Fruit fly (Drosophila melanogaster) whole organism, embryonic: ENCODE data around the gene Iru.
A peak's percentile ranks its signal among the peaks of the same experiment; 100 is the strongest.

Experiments
- Atf6 ChIP-seq: fragments of 200-800 bp; sonication (Bioruptor generic); IDR thresholded peaks from 2 replicates; pipeline ENCODE4 v1.3.6; 2022; ENCODE audit warnings: missing biosample characterization, missing genetic modification characterization
- Bdp1 ChIP-seq: fragments of 200-800 bp; sonication (Bioruptor generic); optimal IDR thresholded peaks from 3 replicates; lab custom pipeline; 2016; ENCODE audit warnings: missing biosample characterization, missing genetic modification characterization
- CG10431 ChIP-seq: fragments of 200-800 bp; sonication (Bioruptor generic); optimal IDR thresholded peaks from 3 replicates; lab custom pipeline; 2018; ENCODE audit warnings: missing biosample characterization, mild to moderate bottlenecking, missing genetic modification characterization
- CG10462 ChIP-seq: fragments of 200-800 bp; sonication (Bioruptor generic); optimal IDR thresholded peaks from 2 replicates; lab custom pipeline; 2016; ENCODE audit warnings: missing biosample characterization, missing genetic modification characterization
- CG10565 ChIP-seq: fragments of 200-800 bp; sonication (Bioruptor generic); optimal IDR thresholded peaks from 3 replicates; lab custom pipeline; 2016; ENCODE audit warnings: missing biosample characterization, mild to moderate bottlenecking, missing genetic modification characterization
- CG10654 ChIP-seq: fragments of 200-800 bp; sonication (Bioruptor generic); optimal IDR thresholded peaks from 2 replicates; lab custom pipeline; 2016; ENCODE audit warnings: missing biosample characterization, missing genetic modification characterization
- CG1233 ChIP-seq: fragments of 200-800 bp; sonication (Bioruptor generic); optimal IDR thresholded peaks from 4 replicates; lab custom pipeline; 2018; ENCODE audit warnings: missing biosample characterization, mild to moderate bottlenecking, missing genetic modification characterization
- CG15073 ChIP-seq: fragments of 200-800 bp; sonication (Bioruptor generic); optimal IDR thresholded peaks from 2 replicates; lab custom pipeline; 2016; ENCODE audit warnings: missing biosample characterization, missing genetic modification characterization
- CG15269 ChIP-seq: fragments of 200-800 bp; sonication (Bioruptor generic); optimal IDR thresholded peaks from 2 replicates; lab custom pipeline; 2018; ENCODE audit warnings: missing biosample characterization, mild to moderate bottlenecking, missing genetic modification characterization, moderate library complexity
- CG1529 ChIP-seq: fragments of 200-800 bp; sonication (Bioruptor generic); optimal IDR thresholded peaks from 3 replicates; lab custom pipeline; 2018; ENCODE audit warnings: missing biosample characterization, missing genetic modification characterization
- CG2120 ChIP-seq: fragments of 200-800 bp; sonication (Bioruptor generic); optimal IDR thresholded peaks from 3 replicates; lab custom pipeline; 2016; ENCODE audit warnings: missing biosample characterization, missing genetic modification characterization
- CG2199 ChIP-seq: fragments of 200-800 bp; sonication (Bioruptor generic); IDR thresholded peaks from 3 replicates; pipeline ENCODE4 v1.3.6; 2022; ENCODE audit warnings: missing biosample characterization, missing genetic modification characterization
- CG30020 ChIP-seq: fragments of 200-800 bp; optimal IDR thresholded peaks from 2 replicates; lab custom pipeline; 2019; ENCODE audit warnings: missing biosample characterization, mild to moderate bottlenecking, missing genetic modification characterization, moderate library complexity
- CG33213 ChIP-seq: fragments of 200-800 bp; sonication (Bioruptor generic); optimal IDR thresholded peaks from 3 replicates; lab custom pipeline; 2016; ENCODE audit warnings: missing biosample characterization, missing genetic modification characterization
- CG3407 ChIP-seq: fragments of 200-800 bp; sonication (Bioruptor generic); optimal IDR thresholded peaks from 2 replicates; lab custom pipeline; 2018; ENCODE audit warnings: missing biosample characterization, mild to moderate bottlenecking, missing genetic modification characterization
- CG34224 ChIP-seq: fragments of 200-800 bp; sonication (Bioruptor generic); IDR thresholded peaks from 3 replicates; pipeline ENCODE4 v1.3.6; 2022; ENCODE audit warnings: missing biosample characterization, missing genetic modification characterization; ENCODE audit not compliant: partially characterized antibody
- CG4360 ChIP-seq: fragments of 200-800 bp; sonication (Bioruptor generic); IDR thresholded peaks from 2 replicates; pipeline ENCODE4 v1.3.6; 2022; ENCODE audit warnings: missing biosample characterization, missing genetic modification characterization
- CG6791 ChIP-seq: fragments of 200-800 bp; sonication (Bioruptor generic); IDR thresholded peaks from 3 replicates; pipeline ENCODE4 v1.3.6; 2022; ENCODE audit warnings: missing biosample characterization, missing genetic modification characterization; ENCODE audit not compliant: partially characterized antibody
- CG7786 ChIP-seq: fragments of 200-800 bp; sonication (Bioruptor generic); optimal IDR thresholded peaks from 2 replicates; lab custom pipeline; 2016; ENCODE audit warnings: missing biosample characterization, missing genetic modification characterization
- CG8359 ChIP-seq: fragments of 200-800 bp; sonication (Bioruptor generic); optimal IDR thresholded peaks from 2 replicates; lab custom pipeline; 2017; ENCODE audit warnings: missing biosample characterization, mild to moderate bottlenecking, missing genetic modification characterization, borderline replicate concordance
- CG9437 ChIP-seq: fragments of 200-800 bp; sonication (Bioruptor generic); optimal IDR thresholded peaks from 2 replicates; lab custom pipeline; 2018; ENCODE audit warnings: missing biosample characterization, mild to moderate bottlenecking, missing genetic modification characterization
- CG9817 ChIP-seq: fragments of 200-800 bp; sonication (Bioruptor generic); optimal IDR thresholded peaks from 2 replicates; lab custom pipeline; 2018; ENCODE audit warnings: missing biosample characterization, mild to moderate bottlenecking, missing genetic modification characterization, moderate library complexity
- CoRest ChIP-seq: fragments of 200-800 bp; sonication (Bioruptor generic); optimal IDR thresholded peaks from 3 replicates; lab custom pipeline; 2018; ENCODE audit warnings: missing biosample characterization, mild to moderate bottlenecking, missing genetic modification characterization, moderate library complexity
- Dbx ChIP-seq: fragments of 200-800 bp; sonication (Bioruptor generic); IDR thresholded peaks from 3 replicates; pipeline ENCODE4 v1.3.6; 2022; ENCODE audit warnings: missing biosample characterization, missing genetic modification characterization
- Eip74EF ChIP-seq, 2 experiments: fragments of 200-800 bp in 1 of 2; fragments of >200 bp in 1 of 2; sonication (Bioruptor generic) in 1 of 2; optimal IDR thresholded peaks; 2 replicates each; lab custom pipeline; 2017 to 2019; ENCODE audit warnings: missing biosample characterization in 2 of 2, missing genetic modification characterization in 2 of 2, mild to moderate bottlenecking in 1 of 2, moderate library complexity in 1 of 2
- Fer1 ChIP-seq: fragments of 200-800 bp; sonication (Bioruptor generic); optimal IDR thresholded peaks from 2 replicates; lab custom pipeline; 2017; ENCODE audit warnings: missing biosample characterization, mild to moderate bottlenecking, missing genetic modification characterization
- Hmx ChIP-seq: fragments of 200-800 bp; sonication (Bioruptor generic); optimal IDR thresholded peaks from 2 replicates; lab custom pipeline; 2016; ENCODE audit warnings: missing biosample characterization, missing genetic modification characterization
- Hr39 ChIP-seq: fragments of >200 bp; optimal IDR thresholded peaks from 2 replicates; lab custom pipeline; 2017
- MESR4 ChIP-seq: fragments of 200-800 bp; sonication (Bioruptor generic); optimal IDR thresholded peaks from 2 replicates; lab custom pipeline; 2018; ENCODE audit warnings: missing biosample characterization, mild to moderate bottlenecking, missing genetic modification characterization, moderate library complexity
- NfI ChIP-seq: fragments of 200-800 bp; sonication (Bioruptor generic); optimal IDR thresholded peaks from 3 replicates; lab custom pipeline; 2018; ENCODE audit warnings: missing biosample characterization, mild to moderate bottlenecking, missing genetic modification characterization, moderate library complexity
- az2 ChIP-seq: fragments of 200-800 bp; sonication (Bioruptor generic); optimal IDR thresholded peaks from 3 replicates; lab custom pipeline; 2016; ENCODE audit warnings: missing biosample characterization, missing genetic modification characterization
- bbx ChIP-seq: fragments of 200-800 bp; sonication (Bioruptor generic); IDR thresholded peaks from 2 replicates; pipeline ENCODE4 v1.3.6; 2022; ENCODE audit warnings: missing biosample characterization, missing genetic modification characterization; ENCODE audit not compliant: partially characterized antibody
- crol ChIP-seq: fragments of 200-800 bp; sonication (Bioruptor generic); IDR thresholded peaks from 2 replicates; pipeline ENCODE4 v1.3.6; 2022; ENCODE audit warnings: missing biosample characterization, missing genetic modification characterization
- cwo ChIP-seq: fragments of 200-800 bp; sonication (Bioruptor generic); optimal IDR thresholded peaks from 3 replicates; lab custom pipeline; 2017; ENCODE audit warnings: missing biosample characterization, missing genetic modification characterization, mild to moderate bottlenecking, moderate library complexity, missing genetic modification reagents
- dm ChIP-seq: fragments of 200-800 bp; sonication (Bioruptor generic); optimal IDR thresholded peaks from 3 replicates; lab custom pipeline; 2016; ENCODE audit warnings: missing biosample characterization, missing genetic modification characterization
- ems ChIP-seq: fragments of 200-800 bp; sonication (Bioruptor generic); optimal IDR thresholded peaks from 3 replicates; lab custom pipeline; 2016; ENCODE audit warnings: missing biosample characterization, missing genetic modification characterization
- exex ChIP-seq: fragments of 200-800 bp; sonication (Bioruptor generic); optimal IDR thresholded peaks from 4 replicates; lab custom pipeline; 2018; ENCODE audit warnings: missing biosample characterization, mild to moderate bottlenecking, missing genetic modification characterization, moderate library complexity
- fd102C ChIP-seq: fragments of 200-800 bp; sonication (Bioruptor generic); optimal IDR thresholded peaks from 2 replicates; lab custom pipeline; 2018; ENCODE audit warnings: missing biosample characterization, mild to moderate bottlenecking, missing genetic modification characterization, moderate library complexity
- fd96Cb ChIP-seq: fragments of 200-800 bp; sonication (Bioruptor generic); optimal IDR thresholded peaks from 2 replicates; lab custom pipeline; 2018; ENCODE audit warnings: missing biosample characterization, mild to moderate bottlenecking, missing genetic modification characterization, moderate library complexity
- jumu ChIP-seq: fragments of 200-800 bp; sonication (Bioruptor generic); optimal IDR thresholded peaks from 3 replicates; lab custom pipeline; 2016; ENCODE audit warnings: missing biosample characterization, missing genetic modification characterization
- luna ChIP-seq: fragments of 200-800 bp; sonication (Bioruptor generic); optimal IDR thresholded peaks from 2 replicates; lab custom pipeline; 2016; ENCODE audit warnings: missing biosample characterization, missing genetic modification characterization
- nmo ChIP-seq: fragments of 200-800 bp; sonication (Bioruptor generic); optimal IDR thresholded peaks from 2 replicates; lab custom pipeline; 2018; ENCODE audit warnings: missing biosample characterization, mild to moderate bottlenecking, missing genetic modification characterization, moderate library complexity
- pho ChIP-seq: fragments of 200-800 bp; sonication (Bioruptor generic); optimal IDR thresholded peaks from 2 replicates; lab custom pipeline; 2016; ENCODE audit warnings: missing biosample characterization, missing genetic modification characterization
- ranshi ChIP-seq: fragments of 200-800 bp; sonication (Bioruptor generic); IDR thresholded peaks from 2 replicates; pipeline ENCODE4 v1.3.6; 2022; ENCODE audit warnings: missing biosample characterization, missing genetic modification characterization
- sd ChIP-seq: fragments of 200-800 bp; sonication (Bioruptor generic); optimal IDR thresholded peaks from 3 replicates; lab custom pipeline; 2018; ENCODE audit warnings: missing biosample characterization, mild to moderate bottlenecking, missing genetic modification characterization, moderate library complexity
- tap ChIP-seq: fragments of 200-800 bp; optimal IDR thresholded peaks from 3 replicates; lab custom pipeline; 2019; ENCODE audit warnings: missing biosample characterization, mild to moderate bottlenecking, missing genetic modification characterization, moderate library complexity
- toy ChIP-seq: fragments of 200-800 bp; sonication (Bioruptor generic); IDR thresholded peaks from 2 replicates; pipeline ENCODE4 v1.3.6; 2022; ENCODE audit warnings: missing biosample characterization, missing genetic modification characterization
- vnd ChIP-seq: fragments of 200-800 bp; sonication (Bioruptor generic); IDR thresholded peaks from 3 replicates; pipeline ENCODE4 v1.3.6; 2022; ENCODE audit warnings: missing biosample characterization, missing genetic modification characterization; ENCODE audit not compliant: partially characterized antibody

Iru gene

dm6 chr3R:9033619-9034401 is 27.6 kb downstream of the Iru start (continued):
- TF ChIP-seq crol (no peak), CG10654 (peak; percentile 29), toy (GFP tag; lab: Robert Waterston, UW) (no peak), CG10462 (GFP tag; lab: Kevin White, UChicago) (peak; percentile 43), CoRest (peak; percentile 93), cwo (peak; percentile 81), Hr39 (lab: Kevin White, UChicago) (no peak), fd96Cb (peak; percentile 66), CG4360 (GFP tag; lab: Robert Waterston, UW) (peak; percentile 94), CG10565 (GFP tag; lab: Kevin White, UChicago) (no peak), exex (tag; lab: Kevin White, UChicago) (peak; percentile 63), az2 (GFP tag; lab: Kevin White, UChicago) (peak; percentile 75), Dbx (GFP tag; lab: Robert Waterston, UW) (peak; percentile 68), CG7786 (GFP tag; lab: Kevin White, UChicago) (peak; percentile 3), fd102C (GFP tag; lab: Kevin White, UChicago) (no peak), CG2120 (GFP tag; lab: Kevin White, UChicago) (peak; percentile 77), CG33213 (GFP tag; lab: Kevin White, UChicago) (peak; percentile 13), nmo (GFP tag; lab: Kevin White, UChicago) (peak; percentile 88), CG10431 (peak; percentile 75), ranshi (GFP tag; lab: Robert Waterston, UW) (no peak; the same call in 1 of the 2 replicates), pho (peak; percentile 33), bbx (GFP tag; lab: Robert Waterston, UW) (peak; percentile 75), CG3407 (GFP tag; lab: Kevin White, UChicago) (peak; percentile 67), luna (GFP tag; lab: Kevin White, UChicago) (no peak), MESR4 (GFP tag; lab: Kevin White, UChicago) (peak; percentile 7), CG9437 (GFP tag; lab: Kevin White, UChicago) (peak; percentile 82), Eip74EF (GFP tag; optimal IDR thresholded peaks at IDR 0.05; lab: Kevin White, UChicago) (peak in 1 of 2 experiments; percentile 87), Bdp1 (GFP tag; lab: Kevin White, UChicago) (peak; percentile 14), CG8359 (peak; percentile 59), dm (no peak), CG15269 (peak; percentile 89), CG34224 (0 out of 3 replicates have a peak, but pooled peaks have one; percentile 15), Fer1 (GFP tag; lab: Kevin White, UChicago) (peak; percentile 90), tap (tag; lab: Kevin White, UChicago) (peak; percentile 79), CG9817 (peak; percentile 72), CG1233 (GFP tag; lab: Kevin White, UChicago) (peak; percentile 88), CG1529 (GFP tag; lab: Kevin White, UChicago) (peak; percentile 74), CG15073 (GFP tag; lab: Kevin White, UChicago) (peak; percentile 14), ems (peak; percentile 29), NfI (GFP tag; lab: Kevin White, UChicago) (peak; percentile 78), CG2199 (GFP tag; lab: Robert Waterston, UW) (peak; percentile 90), CG6791 (GFP tag; lab: Robert Waterston, UW) (no peak), sd (tag; lab: Kevin White, UChicago) (peak; percentile 76), CG30020 (peak; percentile 75), Atf6 (GFP tag; lab: Robert Waterston, UW) (peak; percentile 69), jumu (GFP tag; lab: Kevin White, UChicago) (peak; percentile 12), vnd (GFP tag; lab: Robert Waterston, UW) (no peak), Hmx (GFP tag; lab: Kevin White, UChicago) (peak; percentile 32)
